Fruit fly (Drosophila melanogaster) whole organism, embryonic: ENCODE data around the gene CG43999.
A peak's percentile ranks its signal among the peaks of the same experiment; 100 is the strongest.

Experiments used
- Ada2b ChIP-seq: fragments of 200-800 bp; sonication (Bioruptor generic); IDR thresholded peaks from 2 replicates; pipeline ENCODE4 v1.3.6; 2022; ENCODE audit warnings: missing biosample characterization, missing genetic modification characterization
- Asciz ChIP-seq: fragments of 200-800 bp; sonication (Bioruptor generic); optimal IDR thresholded peaks from 2 replicates; lab custom pipeline; 2017; ENCODE audit warnings: missing biosample characterization, mild to moderate bottlenecking, missing genetic modification characterization, missing genetic modification reagents
- Atf-2 ChIP-seq: fragments of 200-800 bp; sonication (Bioruptor generic); optimal IDR thresholded peaks from 2 replicates; lab custom pipeline; 2016; ENCODE audit warnings: missing biosample characterization, missing genetic modification characterization
- Atf3 ChIP-seq: fragments of 200-800 bp; sonication (Bioruptor generic); optimal IDR thresholded peaks from 3 replicates; lab custom pipeline; 2016; ENCODE audit warnings: missing biosample characterization, missing genetic modification characterization
- CG10654 ChIP-seq: fragments of 200-800 bp; sonication (Bioruptor generic); optimal IDR thresholded peaks from 2 replicates; lab custom pipeline; 2016; ENCODE audit warnings: missing biosample characterization, missing genetic modification characterization
- CG12071 ChIP-seq: fragments of 200-800 bp; sonication (Bioruptor generic); optimal IDR thresholded peaks from 3 replicates; lab custom pipeline; 2018; ENCODE audit warnings: missing biosample characterization, mild to moderate bottlenecking, missing genetic modification characterization
- CG12769 ChIP-seq: fragments of 200-800 bp; sonication (Bioruptor generic); optimal IDR thresholded peaks from 2 replicates; lab custom pipeline; 2019; ENCODE audit warnings: missing biosample characterization, mild to moderate bottlenecking, missing genetic modification characterization, moderate library complexity
- CG16863 ChIP-seq: fragments of 200-800 bp; sonication (Bioruptor generic); optimal IDR thresholded peaks from 3 replicates; lab custom pipeline; 2016; ENCODE audit warnings: missing biosample characterization, missing genetic modification characterization
- CG17802 ChIP-seq: fragments of 200-800 bp; sonication (Bioruptor generic); optimal IDR thresholded peaks from 2 replicates; lab custom pipeline; 2018; ENCODE audit warnings: missing biosample characterization, mild to moderate bottlenecking, missing genetic modification characterization, moderate library complexity
- CG2712 ChIP-seq: fragments of 200-800 bp; optimal IDR thresholded peaks from 3 replicates; lab custom pipeline; 2019; ENCODE audit warnings: missing biosample characterization, mild to moderate bottlenecking, missing genetic modification characterization, moderate library complexity
- CG30020 ChIP-seq: fragments of 200-800 bp; optimal IDR thresholded peaks from 2 replicates; lab custom pipeline; 2019; ENCODE audit warnings: missing biosample characterization, mild to moderate bottlenecking, missing genetic modification characterization, moderate library complexity
- CG32767 ChIP-seq: fragments of 200-800 bp; sonication (Bioruptor generic); IDR thresholded peaks from 2 replicates; pipeline ENCODE4 v1.3.6; 2022; ENCODE audit warnings: missing biosample characterization, missing genetic modification characterization
- CG34422 ChIP-seq: fragments of 200-800 bp; sonication (Bioruptor generic); IDR thresholded peaks from 3 replicates; pipeline ENCODE4 v1.3.6; 2022; ENCODE audit warnings: missing biosample characterization, missing genetic modification characterization
- CG3726 ChIP-seq: fragments of 200-800 bp; sonication (Bioruptor generic); IDR thresholded peaks from 3 replicates; pipeline ENCODE4, ENCODE4 v1.3.6; 2022; ENCODE audit warnings: missing biosample characterization, missing genetic modification characterization
- CG3995 ChIP-seq: fragments of 200-800 bp; sonication (Bioruptor generic); optimal IDR thresholded peaks from 3 replicates; lab custom pipeline; 2016; ENCODE audit warnings: missing biosample characterization, missing genetic modification characterization
- CG4282 ChIP-seq: fragments of 200-800 bp; sonication (Bioruptor generic); optimal IDR thresholded peaks from 2 replicates; lab custom pipeline; 2016; ENCODE audit warnings: missing biosample characterization, missing genetic modification characterization
- CG4328 ChIP-seq: fragments of 200-800 bp; sonication (Bioruptor generic); optimal IDR thresholded peaks from 3 replicates; lab custom pipeline; 2017; ENCODE audit warnings: missing biosample characterization, missing genetic modification reagents, missing genetic modification characterization
- CG4617 ChIP-seq: fragments of 200-800 bp; sonication (Bioruptor generic); optimal IDR thresholded peaks from 3 replicates; lab custom pipeline; 2016; ENCODE audit warnings: missing biosample characterization, missing genetic modification characterization, borderline replicate concordance
- CG6854 ChIP-seq: fragments of 200-800 bp; sonication (Bioruptor generic); optimal IDR thresholded peaks from 3 replicates; lab custom pipeline; 2017; ENCODE audit warnings: missing biosample characterization, mild to moderate bottlenecking, missing genetic modification characterization
- CG8281 ChIP-seq: fragments of 200-800 bp; sonication (Bioruptor generic); optimal IDR thresholded peaks from 2 replicates; lab custom pipeline; 2018; ENCODE audit warnings: missing biosample characterization, mild to moderate bottlenecking, missing genetic modification characterization, moderate library complexity
- GATAe ChIP-seq: fragments of 200-800 bp; sonication (Bioruptor generic); conservative IDR thresholded peaks from 2 replicates; pipeline ENCODE4 v1.3.6; 2022; ENCODE audit warnings: missing biosample characterization, missing genetic modification characterization
- Hey ChIP-seq: fragments of 200-800 bp; sonication (Bioruptor generic); optimal IDR thresholded peaks from 3 replicates; lab custom pipeline; 2018; ENCODE audit warnings: missing biosample characterization, mild to moderate bottlenecking, missing genetic modification characterization
- Lim3 ChIP-seq: fragments of 200-800 bp; sonication (Bioruptor generic); IDR thresholded peaks from 2 replicates; pipeline ENCODE4 v1.3.6; 2022; ENCODE audit warnings: missing biosample characterization, missing genetic modification characterization
- Oaz ChIP-seq: fragments of 200-800 bp; sonication (Bioruptor generic); IDR thresholded peaks from 2 replicates; pipeline ENCODE4 v1.3.6; 2022; ENCODE audit warnings: missing biosample characterization, missing genetic modification characterization
- Poxn ChIP-seq: fragments of 200-800 bp; sonication (Bioruptor generic); IDR thresholded peaks from 2 replicates; pipeline ENCODE4 v1.3.6; 2022; ENCODE audit warnings: missing biosample characterization, missing genetic modification characterization
- Scr ChIP-seq: fragments of 200-800 bp; sonication (Bioruptor generic); IDR thresholded peaks from 2 replicates; pipeline ENCODE4 v1.3.6; 2022; ENCODE audit warnings: missing biosample characterization, missing genetic modification characterization; ENCODE audit not compliant: partially characterized antibody
- Spps ChIP-seq: fragments of 200-800 bp; sonication (Bioruptor generic); optimal IDR thresholded peaks from 2 replicates; lab custom pipeline; 2018; ENCODE audit warnings: missing biosample characterization, mild to moderate bottlenecking, missing genetic modification characterization
- Usf ChIP-seq: fragments of 200-800 bp; sonication (Bioruptor generic); optimal IDR thresholded peaks from 2 replicates; lab custom pipeline; 2017; ENCODE audit warnings: missing genotype, missing biosample characterization, missing genetic modification characterization
- Xbp1 ChIP-seq: fragments of 200-800 bp; sonication (Bioruptor generic); optimal IDR thresholded peaks from 3 replicates; lab custom pipeline; 2016; ENCODE audit warnings: missing biosample characterization, mild to moderate bottlenecking, missing genetic modification characterization
- al ChIP-seq: fragments of 200-800 bp; sonication (Bioruptor generic); IDR thresholded peaks from 2 replicates; pipeline ENCODE4 v1.3.6; 2022; ENCODE audit warnings: missing biosample characterization, missing genetic modification characterization
- ato ChIP-seq: fragments of 200-800 bp; sonication (Bioruptor generic); IDR thresholded peaks from 2 replicates; pipeline ENCODE4 v1.3.6; 2022; ENCODE audit warnings: missing biosample characterization, missing genetic modification characterization; ENCODE audit not compliant: partially characterized antibody
- danr ChIP-seq: fragments of 200-800 bp; sonication (Bioruptor generic); IDR thresholded peaks from 2 replicates; pipeline ENCODE4 v1.3.6; 2022; ENCODE audit warnings: missing biosample characterization, missing genetic modification characterization
- esg ChIP-seq: fragments of 200-800 bp; sonication (Bioruptor generic); conservative IDR thresholded peaks from 2 replicates; pipeline ENCODE4 v1.3.6; 2022; ENCODE audit warnings: missing biosample characterization, missing genetic modification characterization
- ewg ChIP-seq: fragments of 200-800 bp; sonication (Bioruptor generic); optimal IDR thresholded peaks from 3 replicates; lab custom pipeline; 2017; ENCODE audit warnings: mild to moderate bottlenecking, missing biosample characterization, missing genetic modification reagents, missing genetic modification characterization
- fd3F ChIP-seq: fragments of 200-800 bp; sonication (Bioruptor generic); optimal IDR thresholded peaks from 2 replicates; lab custom pipeline; 2018; ENCODE audit warnings: missing biosample characterization, mild to moderate bottlenecking, missing genetic modification characterization, moderate library complexity
- ham ChIP-seq: fragments of 200-800 bp; sonication (Bioruptor generic); IDR thresholded peaks from 2 replicates; pipeline ENCODE4 v1.3.6; 2022; ENCODE audit warnings: missing biosample characterization, missing genetic modification characterization
- jing ChIP-seq: fragments of 200-800 bp; sonication (Bioruptor generic); optimal IDR thresholded peaks from 2 replicates; lab custom pipeline; 2018; ENCODE audit warnings: missing biosample characterization, mild to moderate bottlenecking, missing genetic modification characterization
- kah ChIP-seq: fragments of 200-800 bp; sonication (Bioruptor generic); optimal IDR thresholded peaks from 2 replicates; lab custom pipeline; 2018; ENCODE audit warnings: missing biosample characterization, mild to moderate bottlenecking, missing genetic modification characterization
- ken ChIP-seq: fragments of 200-800 bp; sonication (Bioruptor generic); IDR thresholded peaks from 3 replicates; pipeline ENCODE4 v1.3.6; 2022; ENCODE audit warnings: missing biosample characterization, missing genetic modification characterization
- knrl ChIP-seq: fragments of 200-800 bp; sonication (Bioruptor generic); IDR thresholded peaks from 3 replicates; pipeline ENCODE4 v1.3.6; 2022; ENCODE audit warnings: missing biosample characterization, missing genetic modification characterization; ENCODE audit not compliant: partially characterized antibody
- lab ChIP-seq: fragments of 200-800 bp; sonication (Bioruptor generic); optimal IDR thresholded peaks from 3 replicates; lab custom pipeline; 2017; ENCODE audit warnings: missing biosample characterization, missing genetic modification characterization, mild to moderate bottlenecking, moderate library complexity, missing genetic modification reagents
- pho ChIP-seq: fragments of 200-800 bp; sonication (Bioruptor generic); optimal IDR thresholded peaks from 2 replicates; lab custom pipeline; 2016; ENCODE audit warnings: missing biosample characterization, missing genetic modification characterization
- prd ChIP-seq, 3 experiments: fragments of >200 bp in 2 of 3; fragments of 200-800 bp in 1 of 3; sonication (Bioruptor generic) in 1 of 3; optimal IDR thresholded peaks in 2 of 3; IDR thresholded peaks in 1 of 3; 2 replicates in 2 of 3; 3 replicates in 1 of 3; pipeline versions ENCODE4 v1.3.6 to Lab custom; 2017 to 2022; ENCODE audit warnings: missing biosample characterization in 1 of 3, missing genetic modification characterization in 1 of 3
- run ChIP-seq: fragments of 200-800 bp; sonication (Bioruptor generic); optimal IDR thresholded peaks from 3 replicates; lab custom pipeline; 2018; ENCODE audit warnings: missing biosample characterization, mild to moderate bottlenecking, missing genetic modification characterization
- seq ChIP-seq: fragments of 200-800 bp; sonication (Bioruptor generic); IDR thresholded peaks from 2 replicates; pipeline ENCODE4 v1.3.6; 2022; ENCODE audit warnings: missing biosample characterization, missing genetic modification characterization
- stc ChIP-seq: fragments of 200-800 bp; sonication (Bioruptor generic); IDR thresholded peaks from 2 replicates; pipeline ENCODE4 v1.3.6; 2022; ENCODE audit warnings: missing biosample characterization, missing genetic modification characterization
- tup ChIP-seq: fragments of 200-800 bp; sonication (Bioruptor generic); optimal IDR thresholded peaks from 2 replicates; lab custom pipeline; 2016; ENCODE audit warnings: missing biosample characterization, mild to moderate bottlenecking, missing genetic modification characterization, moderate library complexity
- usp ChIP-seq: fragments of >200 bp; optimal IDR thresholded peaks from 2 replicates; lab custom pipeline; 2017; ENCODE audit warnings: missing biosample characterization, missing genetic modification characterization
- yki ChIP-seq: fragments of >200 bp; optimal IDR thresholded peaks from 3 replicates; lab custom pipeline; 2018
- zen ChIP-seq: fragments of 200-800 bp; sonication (Bioruptor generic); optimal IDR thresholded peaks from 3 replicates; lab custom pipeline; 2018; ENCODE audit warnings: missing biosample characterization, mild to moderate bottlenecking, missing genetic modification characterization, moderate library complexity
- zfh2 ChIP-seq: fragments of 200-800 bp; sonication (Bioruptor generic); optimal IDR thresholded peaks from 2 replicates; lab custom pipeline; 2016; ENCODE audit warnings: missing biosample characterization, missing genetic modification characterization

The CG43999 gene

DNA sequence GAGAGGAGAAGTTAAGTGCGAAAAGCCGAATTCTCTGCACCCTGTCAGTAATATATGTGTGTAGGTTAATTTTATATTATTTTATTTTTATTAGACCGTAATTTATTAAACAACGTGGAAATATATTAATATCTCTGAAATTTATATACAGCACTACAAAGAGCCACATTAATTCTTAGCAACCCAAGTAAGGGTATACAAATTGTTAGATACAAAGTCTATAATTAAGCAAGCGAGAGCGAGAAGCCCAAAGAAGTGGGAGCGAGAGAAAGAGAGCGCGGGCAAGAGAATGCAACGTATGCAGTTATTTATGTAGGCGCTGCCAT, 41.7 kb downstream of the CG43999 start (continued):
- TF ChIP-seq knrl (no peak), Atf-2 (GFP tag; lab: Kevin White, UChicago) (peak; percentile 35), tup (peak; percentile 69), CG4617 (peak; percentile 69), jing (GFP tag; lab: Kevin White, UChicago) (peak; percentile 76), CG2712 (tag; lab: Kevin White, UChicago) (peak; percentile 98), CG32767 (GFP tag; lab: Robert Waterston, UW) (peak; percentile 92), lab (GFP tag; lab: Kevin White, UChicago) (peak; percentile 90), ato (GFP tag; lab: Robert Waterston, UW) (no peak), pho (GFP tag; lab: Kevin White, UChicago) (no peak), fd3F (GFP tag; lab: Kevin White, UChicago) (peak; percentile 76), CG3726 (GFP tag; lab: Robert Waterston, UW) (peak; percentile 88), Usf (peak; percentile 73), Lim3 (GFP tag; lab: Robert Waterston, UW) (no peak), CG12071 (GFP tag; lab: Kevin White, UChicago) (peak; percentile 68), CG4328 (peak; percentile 66), CG6854 (peak; percentile 69), Atf3 (GFP tag; lab: Kevin White, UChicago) (peak; percentile 19), Ada2b (peak; percentile 85), al (GFP tag; lab: Robert Waterston, UW) (peak; percentile 54), ken (GFP tag; lab: Robert Waterston, UW) (peak; percentile 93), GATAe (GFP tag; lab: Robert Waterston, UW) (peak; percentile 32; the same call in 1 of the 2 replicates), CG17802 (tag; lab: Kevin White, UChicago) (peak; percentile 82), Xbp1 (peak; percentile 92), yki (no peak), Poxn (GFP tag; lab: Robert Waterston, UW) (no peak), Oaz (GFP tag; lab: Robert Waterston, UW) (0 out of 2 replicates have a peak, but pooled peaks have one; percentile 14), CG4282 (no peak), zfh2 (GFP tag; lab: Kevin White, UChicago) (no peak), Spps (tag; lab: Kevin White, UChicago) (peak; percentile 97), Scr (GFP tag; lab: Robert Waterston, UW) (no peak), ewg (GFP tag; lab: Kevin White, UChicago) (peak; percentile 85), Hey (tag; lab: Kevin White, UChicago) (no peak), CG16863 (GFP tag; lab: Kevin White, UChicago) (peak; percentile 27), Asciz (GFP tag; lab: Kevin White, UChicago) (peak; percentile 92), ham (GFP tag; lab: Robert Waterston, UW) (no peak), CG34422 (GFP tag; lab: Robert Waterston, UW) (peak; percentile 96), seq (GFP tag; lab: Robert Waterston, UW) (peak; percentile 86), esg (GFP tag; lab: Robert Waterston, UW) (peak; percentile 88), CG12769 (tag; lab: Kevin White, UChicago) (peak; percentile 53), CG10654 (GFP tag; lab: Kevin White, UChicago) (peak; percentile 91), usp (GFP tag; lab: Kevin White, UChicago) (no peak), CG3995 (GFP tag; lab: Kevin White, UChicago) (no peak), danr (GFP tag; lab: Robert Waterston, UW) (peak; percentile 81), prd (optimal IDR thresholded peaks at IDR 0.05; lab: Kevin White, UChicago) (no peak), prd (GFP tag; IDR thresholded peaks at IDR 0.05; lab: Robert Waterston, UW) (peak; percentile 95), kah (GFP tag; lab: Kevin White, UChicago) (peak; percentile 81), stc (GFP tag; lab: Robert Waterston, UW) (peak; percentile 93), CG30020 (tag; lab: Kevin White, UChicago) (peak; percentile 80), zen (tag; lab: Kevin White, UChicago) (peak; percentile 94), CG8281 (tag; lab: Kevin White, UChicago) (peak; percentile 82), run (tag; lab: Kevin White, UChicago) (peak; percentile 79)
